Fruit fly (Drosophila melanogaster): ENCODE data around the gene CG10660.

DNA sequence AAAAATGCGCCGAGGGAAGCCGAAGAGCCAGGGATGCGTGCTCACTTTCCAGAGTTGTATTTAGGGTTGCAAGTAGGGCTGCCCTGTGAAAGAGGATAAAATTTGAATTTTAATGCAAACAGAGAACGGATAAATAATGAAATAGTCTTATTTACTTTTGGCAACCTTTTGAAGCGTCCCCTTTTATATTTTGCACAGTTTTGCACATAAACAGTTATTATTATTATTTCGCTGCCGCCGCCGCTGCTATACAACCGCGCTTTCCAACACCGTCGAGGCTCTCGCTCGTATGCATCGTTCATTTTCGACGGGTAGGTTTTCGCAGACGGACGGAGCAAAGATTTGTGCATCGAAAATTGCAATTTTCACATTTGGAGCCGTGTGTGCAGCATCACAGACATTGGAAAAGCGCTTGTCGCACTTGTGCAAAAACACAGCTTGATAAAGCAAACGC lies 24.3 kb upstream of the CG10660 start, which contains the start of the genes sti and tral:
- TF ChIP-seq psq (optimal IDR thresholded peaks at IDR 0.05) = no peak
- no peak for TF ChIP-seq Dll (optimal IDR thresholded peaks at IDR 0.05)
- TF ChIP-seq pan (optimal IDR thresholded peaks at IDR 0.05) = no peak
- no peak for TF ChIP-seq CG8478 (optimal IDR thresholded peaks at IDR 0.05)
- no peak for TF ChIP-seq usp (GFP tag; optimal IDR thresholded peaks at IDR 0.05)
